Fruit fly (Drosophila melanogaster): Measurements from ENCODE around the gene CG11656.

CG11656 gene

dm6 chr3R:13009595-13009994 is at the start of gene CG11656:
TSS of gene CG11656 (plus strand) at chr3R:13009895.
- TF ChIP-seq pan (optimal IDR thresholded peaks at IDR 0.05) (no peak), usp (GFP tag; optimal IDR thresholded peaks at IDR 0.05) (no peak), psq (optimal IDR thresholded peaks at IDR 0.05) (no peak), EcR (GFP tag; optimal IDR thresholded peaks at IDR 0.05) (no peak), Dll (optimal IDR thresholded peaks at IDR 0.05) (no peak), CG8478 (optimal IDR thresholded peaks at IDR 0.05) (no peak)

DNA sequence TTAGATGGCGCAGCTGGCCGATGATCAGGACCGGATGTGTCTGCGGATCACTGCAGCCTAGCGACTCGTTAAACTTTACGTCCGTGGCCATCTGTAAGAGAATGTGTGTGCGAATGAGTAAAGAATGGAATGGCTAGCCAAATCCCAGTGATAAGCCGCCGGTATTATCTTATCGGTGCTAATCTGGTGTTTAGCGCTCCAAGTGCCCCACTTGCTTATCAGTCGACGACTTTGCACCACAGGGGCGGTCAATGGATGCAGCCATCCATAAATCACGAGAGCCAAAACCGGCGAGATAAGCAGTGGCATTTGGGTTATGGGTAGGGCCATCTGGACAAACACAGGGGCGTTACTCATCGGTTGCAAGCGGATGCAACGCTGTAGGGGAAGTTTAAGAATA is 49.5 kb upstream of the CG11656 start:
- TF ChIP-seq usp (GFP tag; optimal IDR thresholded peaks at IDR 0.05) (no peak), Dll (optimal IDR thresholded peaks at IDR 0.05) (no peak), CG8478 (optimal IDR thresholded peaks at IDR 0.05) (no peak), EcR (GFP tag; optimal IDR thresholded peaks at IDR 0.05) (no peak), pan (optimal IDR thresholded peaks at IDR 0.05) (no peak), psq (optimal IDR thresholded peaks at IDR 0.05) (no peak)

dm6 chr3R:12960929-12961855 is 48.5 kb upstream of the CG11656 start, which contains the start of gene Spc25:
TSS of gene Spc25 (plus strand) at chr3R:12961745.
- TF ChIP-seq EcR (GFP tag; optimal IDR thresholded peaks at IDR 0.05) (peak; percentile 54 to 84), psq (optimal IDR thresholded peaks at IDR 0.05) (no peak)

dm6 chr3R:12962612-12963011 is 47.1 kb upstream of the CG11656 start:
- TF ChIP-seq psq (optimal IDR thresholded peaks at IDR 0.05) (no peak), pan (optimal IDR thresholded peaks at IDR 0.05) (no peak), usp (GFP tag; optimal IDR thresholded peaks at IDR 0.05) (no peak), Dll (optimal IDR thresholded peaks at IDR 0.05) (no peak), EcR (GFP tag; optimal IDR thresholded peaks at IDR 0.05) (no peak), CG8478 (optimal IDR thresholded peaks at IDR 0.05) (no peak)

dm6 chr3R:12963491-12963890 is 46.2 kb upstream of the CG11656 start, which contains the start of gene Cyp304a1:
TSS of gene Cyp304a1 (plus strand) at chr3R:12963791.
- TF ChIP-seq CG8478 (optimal IDR thresholded peaks at IDR 0.05) = no peak
- TF ChIP-seq EcR (GFP tag; optimal IDR thresholded peaks at IDR 0.05) = no peak
- no peak for TF ChIP-seq usp (GFP tag; optimal IDR thresholded peaks at IDR 0.05)
- no peak for TF ChIP-seq Dll (optimal IDR thresholded peaks at IDR 0.05)
- no peak for TF ChIP-seq pan (optimal IDR thresholded peaks at IDR 0.05)
- TF ChIP-seq psq (optimal IDR thresholded peaks at IDR 0.05) = no peak

dm6 chr3R:12964043-12964442 is 45.7 kb upstream of the CG11656 start:
- no peak for TF ChIP-seq EcR (GFP tag; optimal IDR thresholded peaks at IDR 0.05)
- no peak for TF ChIP-seq usp (GFP tag; optimal IDR thresholded peaks at IDR 0.05)
- TF ChIP-seq Dll (optimal IDR thresholded peaks at IDR 0.05) = no peak
- no peak for TF ChIP-seq pan (optimal IDR thresholded peaks at IDR 0.05)
- no peak for TF ChIP-seq psq (optimal IDR thresholded peaks at IDR 0.05)
- no peak for TF ChIP-seq CG8478 (optimal IDR thresholded peaks at IDR 0.05)

DNA sequence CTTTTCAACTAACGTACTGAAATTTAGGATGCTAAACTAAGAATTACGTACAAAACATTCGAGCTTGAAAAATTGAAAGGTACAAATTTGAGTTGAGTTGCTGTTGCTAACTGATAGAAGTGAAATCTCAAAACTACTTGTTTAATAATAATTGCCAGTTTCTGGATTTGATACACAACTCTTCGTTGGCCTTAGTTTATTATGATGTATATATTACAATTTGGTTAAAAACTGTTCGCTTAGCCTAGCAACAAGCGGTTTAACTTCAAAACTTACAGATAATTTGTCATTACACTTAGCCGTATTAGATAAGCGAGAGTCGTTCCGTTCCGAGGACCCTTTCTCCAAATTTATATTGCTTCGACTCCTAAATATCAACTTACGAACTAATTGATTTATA is 42.1 kb upstream of the CG11656 start, which contains the start of the genes CG14384 and grsm:
Gene CG14384 (minus strand): TSS at position 101 of the 400 bp plus-strand sequence.
Gene grsm (minus strand): TSS at position 101 of the 400 bp plus-strand sequence.
- TF ChIP-seq EcR (GFP tag; optimal IDR thresholded peaks at IDR 0.05) (no peak), psq (optimal IDR thresholded peaks at IDR 0.05) (no peak), CG8478 (optimal IDR thresholded peaks at IDR 0.05) (no peak), Dll (optimal IDR thresholded peaks at IDR 0.05) (no peak), usp (GFP tag; optimal IDR thresholded peaks at IDR 0.05) (no peak), pan (optimal IDR thresholded peaks at IDR 0.05) (no peak)

DNA sequence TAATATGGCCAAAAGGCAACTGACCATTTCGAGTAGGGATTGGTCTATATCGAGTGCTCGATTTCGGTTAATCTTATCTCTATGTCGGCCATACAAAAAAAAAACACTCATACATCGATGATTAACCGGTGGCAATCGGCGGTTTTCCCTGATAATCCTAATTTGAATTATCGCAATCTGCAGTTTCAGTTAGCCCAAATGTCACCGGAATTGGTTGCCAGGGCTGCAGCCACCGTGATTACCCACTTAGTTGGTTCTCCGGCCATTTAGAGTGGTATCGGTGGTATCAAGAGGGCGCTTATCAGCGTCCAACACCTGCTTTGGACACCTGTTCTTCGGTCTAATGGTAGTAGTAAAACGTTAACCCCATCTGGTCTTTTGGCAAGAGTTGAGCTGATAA is 37.6 kb upstream of the CG11656 start:
- TF ChIP-seq psq (optimal IDR thresholded peaks at IDR 0.05) (no peak), Dll (optimal IDR thresholded peaks at IDR 0.05) (no peak), usp (GFP tag; optimal IDR thresholded peaks at IDR 0.05) (no peak), CG8478 (optimal IDR thresholded peaks at IDR 0.05) (no peak), EcR (GFP tag; optimal IDR thresholded peaks at IDR 0.05) (no peak), pan (optimal IDR thresholded peaks at IDR 0.05) (no peak)

DNA sequence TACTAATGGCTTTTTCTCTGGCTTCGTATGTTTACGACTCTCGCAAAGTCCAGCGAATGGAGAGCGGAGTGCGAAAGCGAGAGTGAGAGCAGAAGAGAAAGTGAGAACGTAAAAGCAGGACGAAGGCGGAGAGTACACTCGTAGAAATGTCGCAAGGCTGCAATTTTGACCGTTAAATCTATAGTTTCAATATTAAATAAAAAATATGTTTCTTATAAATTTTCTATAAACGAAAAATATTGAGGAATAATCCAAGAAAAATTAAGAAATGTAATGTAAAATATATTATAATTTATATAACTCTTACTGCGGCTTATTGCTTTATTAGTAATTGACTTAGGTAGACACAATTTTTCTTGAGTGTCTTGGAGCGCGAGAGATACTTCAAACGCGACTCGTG is 35.2 kb upstream of the CG11656 start:
- no peak for TF ChIP-seq CG8478 (optimal IDR thresholded peaks at IDR 0.05)
- TF ChIP-seq psq (optimal IDR thresholded peaks at IDR 0.05) = no peak
- TF ChIP-seq pan (optimal IDR thresholded peaks at IDR 0.05) = no peak
- no peak for TF ChIP-seq Dll (optimal IDR thresholded peaks at IDR 0.05)
- TF ChIP-seq EcR (GFP tag; optimal IDR thresholded peaks at IDR 0.05) = no peak
- no peak for TF ChIP-seq usp (GFP tag; optimal IDR thresholded peaks at IDR 0.05)

- no peak for TF ChIP-seq Dll (optimal IDR thresholded peaks at IDR 0.05)
- TF ChIP-seq pan (optimal IDR thresholded peaks at IDR 0.05) = no peak
- no peak for TF ChIP-seq EcR (GFP tag; optimal IDR thresholded peaks at IDR 0.05)
- no peak for TF ChIP-seq CG8478 (optimal IDR thresholded peaks at IDR 0.05)
Measured at dm6 chr3R:12975223-12975622, 34.5 kb upstream of the CG11656 start.

- no peak for TF ChIP-seq pan (optimal IDR thresholded peaks at IDR 0.05)
- TF ChIP-seq usp (GFP tag; optimal IDR thresholded peaks at IDR 0.05) = no peak
- TF ChIP-seq psq (optimal IDR thresholded peaks at IDR 0.05) = no peak
- no peak for TF ChIP-seq Dll (optimal IDR thresholded peaks at IDR 0.05)
- TF ChIP-seq EcR (GFP tag; optimal IDR thresholded peaks at IDR 0.05) = no peak
- no peak for TF ChIP-seq CG8478 (optimal IDR thresholded peaks at IDR 0.05)
Measured at dm6 chr3R:12977371-12978050, 32.2 kb upstream of the CG11656 start, which contains the start of the genes CG7381 and CG7091. TSS of gene CG7381 (minus strand) at chr3R:12977471. TSS of gene CG7091 (plus strand) at chr3R:12978000.
